Worm (Caenorhabditis elegans): ENCODE results near the gene C32D5.7.

Gene C32D5.7

DNA sequence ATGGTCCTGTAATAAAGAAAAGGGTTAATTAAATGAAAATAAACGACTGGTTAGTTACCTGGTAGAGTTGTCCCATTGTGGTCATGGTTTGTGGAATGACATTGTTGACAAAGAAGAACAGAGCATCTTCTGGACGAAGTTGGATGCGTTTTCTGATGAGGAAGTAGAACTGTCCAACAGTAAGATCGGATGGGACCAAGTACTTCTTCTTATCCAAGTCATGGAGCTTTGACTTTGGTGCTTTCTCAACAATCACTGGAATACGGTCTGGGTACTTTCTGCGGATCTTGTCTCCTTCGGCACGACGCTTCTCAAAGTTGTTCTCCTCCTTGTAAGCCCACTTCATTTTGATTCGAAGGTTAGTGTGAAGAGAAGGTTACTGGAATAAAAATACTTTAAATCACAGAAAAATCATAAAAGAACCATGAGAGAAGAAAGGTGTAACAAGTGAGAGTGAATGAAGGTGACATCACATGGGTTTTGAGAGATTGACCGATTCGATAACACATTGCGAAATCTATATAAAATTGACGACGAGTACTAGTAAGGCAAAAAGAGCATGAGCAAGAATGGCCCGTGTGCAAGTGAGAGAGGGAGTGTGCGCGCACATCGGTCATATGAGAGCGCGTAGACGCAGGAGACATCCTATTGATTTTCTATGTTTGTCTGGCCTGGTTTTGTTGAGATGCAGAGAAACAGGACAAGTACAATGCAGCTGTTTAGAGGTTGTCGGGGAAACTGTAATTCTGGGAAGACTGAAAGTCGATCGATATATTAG is 7.7 kb upstream of the C32D5.7 start, which contains the start of gene lgg-1:
TSS of gene lgg-1 (minus strand) at position 379 of the 778 bp plus-strand sequence.
- 0 out of 2 replicates have a peak, but pooled peaks have one; percentile 11 for TF ChIP-seq flt-1 (GFP tag; IDR thresholded peaks at IDR 0.05)
- 0 out of 2 replicates have a peak, but pooled peaks have one; percentile 13 for TF ChIP-seq tab-1 (GFP tag; IDR thresholded peaks at IDR 0.05)
- no peak for TF ChIP-seq ztf-29 (GFP tag; IDR thresholded peaks at IDR 0.05)
- no peak for TF ChIP-seq med-1 (GFP tag; optimal IDR thresholded peaks at IDR 0.05; ENCODE audit: insufficient read depth)
- TF ChIP-seq ztf-23 (GFP tag; IDR thresholded peaks at IDR 0.05): no peak; the same call in 1 of the 2 replicates
- peak; percentile 84 for TF ChIP-seq T22C8.4 (GFP tag; IDR thresholded peaks at IDR 0.05)
- TF ChIP-seq cog-1 (tag; optimal IDR thresholded peaks at IDR 0.05): no peak

DNA sequence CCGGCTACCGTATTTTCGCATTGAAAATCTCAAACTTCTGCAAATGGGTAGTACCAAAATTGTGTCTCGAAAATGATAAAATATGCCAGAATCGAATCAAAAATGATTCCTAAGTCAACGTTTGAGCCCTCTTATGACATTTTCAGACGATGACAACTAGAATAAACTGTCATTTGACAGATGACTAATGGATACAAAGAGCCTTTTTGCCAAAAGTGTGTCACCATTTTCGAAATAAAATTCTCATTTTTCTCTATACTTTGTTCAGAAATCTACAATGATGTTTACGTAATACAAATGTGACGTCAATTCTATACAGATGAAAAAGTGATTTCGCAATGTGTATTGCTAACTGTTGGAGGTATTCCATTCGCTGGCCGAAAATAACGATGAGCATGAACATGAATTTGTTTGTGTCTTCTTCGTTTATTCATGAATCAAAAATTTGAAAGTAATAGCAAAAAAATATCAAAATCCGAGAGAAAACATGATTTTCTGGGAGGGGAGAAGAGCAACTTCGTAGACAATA is 6.8 kb upstream of the C32D5.7 start:
- TF ChIP-seq klf-2 (GFP tag; conservative IDR thresholded peaks at IDR 0.05) (no peak), ztf-23 (GFP tag; IDR thresholded peaks at IDR 0.05) (no peak), tab-1 (GFP tag; IDR thresholded peaks at IDR 0.05) (no peak), med-1 (GFP tag; optimal IDR thresholded peaks at IDR 0.05; ENCODE audit: insufficient read depth) (no peak), ztf-29 (GFP tag; IDR thresholded peaks at IDR 0.05) (no peak), ref-1 (GFP tag; conservative IDR thresholded peaks at IDR 0.05) (no peak), T22C8.4 (GFP tag; IDR thresholded peaks at IDR 0.05) (no peak), flt-1 (GFP tag; IDR thresholded peaks at IDR 0.05) (no peak), cog-1 (tag; optimal IDR thresholded peaks at IDR 0.05) (no peak)

DNA sequence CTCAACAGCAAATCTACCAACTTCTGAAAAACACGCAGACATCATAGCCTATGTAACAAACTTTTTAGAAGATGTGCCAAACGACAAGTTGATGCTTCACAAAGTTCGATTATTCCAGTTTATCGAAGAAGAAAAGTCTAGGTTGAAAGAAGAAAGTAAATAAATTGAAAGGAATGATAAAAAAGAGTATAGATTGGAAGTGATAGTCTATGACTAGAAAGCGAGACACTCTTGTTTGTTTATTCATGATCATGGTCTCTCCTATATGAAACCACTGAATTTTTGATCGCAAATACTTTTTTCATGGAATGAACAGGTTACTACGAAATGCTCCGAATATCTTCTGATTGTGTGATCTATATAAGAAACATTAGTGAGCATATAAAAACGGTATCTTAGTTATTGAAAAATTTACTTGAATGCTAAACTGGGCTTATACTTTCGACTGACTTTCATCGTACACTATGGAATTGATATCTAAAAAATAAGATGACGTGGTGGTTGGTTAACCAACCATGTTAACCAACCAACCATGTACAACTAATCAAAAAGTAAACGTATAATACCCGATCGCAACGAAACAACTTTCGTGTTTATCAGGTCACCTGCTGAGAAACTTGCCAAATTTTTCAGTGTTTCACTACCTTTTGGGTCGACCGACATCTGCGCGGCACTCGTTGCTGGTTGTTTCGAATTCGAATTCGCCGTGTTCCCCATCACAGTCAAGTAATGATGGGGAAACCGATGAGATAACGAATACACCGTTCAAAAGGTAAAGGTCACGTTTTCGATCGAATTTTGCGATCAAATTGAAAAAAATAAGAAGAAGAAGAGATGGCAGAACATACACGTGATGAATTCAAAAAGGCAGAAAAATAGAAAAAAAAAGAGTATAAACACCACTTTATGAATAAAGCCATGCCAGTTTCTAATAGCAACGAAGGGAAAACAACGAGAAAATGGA is 5.6 kb upstream of the C32D5.7 start, which contains the start of gene C32D5.8:
TSS of gene C32D5.8 (minus strand) at position 770 of the 964 bp plus-strand sequence.
- TF ChIP-seq ztf-23 (GFP tag; IDR thresholded peaks at IDR 0.05) (0 out of 2 replicates have a peak, but pooled peaks have one; percentile 21), med-1 (GFP tag; optimal IDR thresholded peaks at IDR 0.05; ENCODE audit: insufficient read depth) (no peak), T22C8.4 (GFP tag; IDR thresholded peaks at IDR 0.05) (no peak), cog-1 (tag; optimal IDR thresholded peaks at IDR 0.05) (no peak), klf-2 (GFP tag; conservative IDR thresholded peaks at IDR 0.05) (no peak), tab-1 (GFP tag; IDR thresholded peaks at IDR 0.05) (no peak)

DNA sequence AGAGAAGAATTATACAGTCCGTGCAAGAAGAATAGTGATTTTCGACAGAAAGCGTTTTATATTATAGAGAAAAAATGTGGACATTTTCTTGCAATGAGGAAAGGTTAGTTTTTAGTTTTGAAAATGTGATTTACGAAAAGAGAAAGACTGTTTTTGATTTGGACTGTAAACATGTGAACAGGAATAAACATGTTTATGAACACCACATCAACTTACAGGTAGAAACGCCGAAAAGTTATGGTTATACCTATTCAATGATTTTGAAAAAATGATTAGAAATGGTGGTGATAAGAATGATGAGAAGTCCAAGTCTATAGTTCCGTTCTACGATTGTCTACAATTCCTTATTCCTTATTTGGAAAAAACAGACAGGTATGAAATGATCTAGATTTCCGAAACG is 4.7 kb upstream of the C32D5.7 start:
- TF ChIP-seq med-1 (GFP tag; optimal IDR thresholded peaks at IDR 0.05; ENCODE audit: insufficient read depth) (no peak), tab-1 (GFP tag; IDR thresholded peaks at IDR 0.05) (no peak), flt-1 (GFP tag; IDR thresholded peaks at IDR 0.05) (no peak)

DNA sequence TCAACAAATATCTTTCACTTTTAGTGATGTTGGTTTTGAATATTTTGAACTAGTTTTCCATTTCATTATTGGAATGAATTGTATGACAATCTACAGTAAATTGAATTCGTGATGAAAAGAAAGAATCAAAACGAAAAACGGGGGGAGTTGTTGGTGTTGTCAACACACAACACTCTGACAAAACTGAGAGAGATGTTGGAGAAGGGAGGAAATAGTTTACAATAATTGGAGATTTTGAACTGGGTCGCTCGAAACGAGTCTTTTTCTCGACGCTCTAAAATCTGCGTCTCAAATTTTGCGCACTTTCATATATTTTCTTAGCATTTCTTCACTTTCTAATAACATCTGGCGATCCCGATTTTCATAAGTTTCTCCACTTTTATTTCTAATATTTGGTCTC is 4.0 kb upstream of the C32D5.7 start, which contains the start of gene txt-18:
TSS of gene txt-18 (plus strand) at position 180 of the 400 bp plus-strand sequence.
- TF ChIP-seq ztf-23 (GFP tag; IDR thresholded peaks at IDR 0.05): no peak
- TF ChIP-seq tab-1 (GFP tag; IDR thresholded peaks at IDR 0.05): no peak
- no peak for TF ChIP-seq T22C8.4 (GFP tag; IDR thresholded peaks at IDR 0.05)
- TF ChIP-seq med-1 (GFP tag; optimal IDR thresholded peaks at IDR 0.05; ENCODE audit: insufficient read depth): no peak
- TF ChIP-seq klf-2 (GFP tag; conservative IDR thresholded peaks at IDR 0.05): no peak
- TF ChIP-seq ref-1 (GFP tag; conservative IDR thresholded peaks at IDR 0.05): no peak
- no peak for TF ChIP-seq ztf-29 (GFP tag; IDR thresholded peaks at IDR 0.05)
- TF ChIP-seq cog-1 (tag; optimal IDR thresholded peaks at IDR 0.05): no peak

DNA sequence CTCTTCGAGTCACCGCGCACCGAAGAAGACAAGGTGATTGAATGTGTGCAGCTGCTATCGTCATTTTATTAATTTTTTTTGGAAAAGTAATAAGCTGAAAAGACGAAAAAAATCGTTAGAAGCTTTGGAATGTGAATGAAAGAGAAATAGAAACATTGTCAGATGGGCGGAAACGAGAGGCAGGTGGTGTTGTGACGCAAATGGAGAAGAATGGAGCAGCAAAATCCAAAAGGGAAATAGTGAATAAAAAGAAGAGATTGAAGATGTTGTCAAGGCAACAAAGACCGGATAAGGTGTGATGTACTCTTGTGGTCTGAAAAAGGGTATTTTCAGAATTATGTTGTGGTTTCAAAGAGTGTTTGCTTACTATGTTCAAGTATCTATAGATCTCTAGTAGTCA is 2.6 kb upstream of the C32D5.7 start:
- TF ChIP-seq tab-1 (GFP tag; IDR thresholded peaks at IDR 0.05) (no peak), med-1 (GFP tag; optimal IDR thresholded peaks at IDR 0.05; ENCODE audit: insufficient read depth) (no peak), ref-1 (GFP tag; conservative IDR thresholded peaks at IDR 0.05) (no peak), flt-1 (GFP tag; IDR thresholded peaks at IDR 0.05) (no peak), klf-2 (GFP tag; conservative IDR thresholded peaks at IDR 0.05) (no peak), cog-1 (tag; optimal IDR thresholded peaks at IDR 0.05) (no peak), ztf-23 (GFP tag; IDR thresholded peaks at IDR 0.05) (no peak), T22C8.4 (GFP tag; IDR thresholded peaks at IDR 0.05) (no peak), ztf-29 (GFP tag; IDR thresholded peaks at IDR 0.05) (no peak)

DNA sequence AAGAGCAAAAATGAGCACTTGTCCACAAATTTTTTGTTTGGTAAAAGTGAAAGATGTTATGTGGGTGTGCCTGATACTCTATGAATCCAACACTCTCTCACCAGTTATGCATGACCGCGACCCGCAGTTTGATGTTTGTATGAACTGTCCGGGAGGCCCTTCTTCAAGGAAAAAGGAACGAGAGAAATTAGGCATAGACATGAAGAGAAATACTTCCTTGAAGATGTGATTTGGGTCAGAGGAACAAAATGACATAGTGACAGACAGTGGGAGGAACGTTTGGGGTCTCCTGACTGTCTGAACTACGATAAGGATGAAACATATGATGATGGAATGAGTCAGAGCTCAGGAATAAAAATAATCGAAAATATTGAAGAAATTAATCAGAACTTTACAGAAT is 1.2 kb upstream of the C32D5.7 start:
- TF ChIP-seq ref-1 (GFP tag; conservative IDR thresholded peaks at IDR 0.05) (no peak), cog-1 (tag; optimal IDR thresholded peaks at IDR 0.05) (no peak), flt-1 (GFP tag; IDR thresholded peaks at IDR 0.05) (no peak), ztf-29 (GFP tag; IDR thresholded peaks at IDR 0.05) (no peak)

DNA sequence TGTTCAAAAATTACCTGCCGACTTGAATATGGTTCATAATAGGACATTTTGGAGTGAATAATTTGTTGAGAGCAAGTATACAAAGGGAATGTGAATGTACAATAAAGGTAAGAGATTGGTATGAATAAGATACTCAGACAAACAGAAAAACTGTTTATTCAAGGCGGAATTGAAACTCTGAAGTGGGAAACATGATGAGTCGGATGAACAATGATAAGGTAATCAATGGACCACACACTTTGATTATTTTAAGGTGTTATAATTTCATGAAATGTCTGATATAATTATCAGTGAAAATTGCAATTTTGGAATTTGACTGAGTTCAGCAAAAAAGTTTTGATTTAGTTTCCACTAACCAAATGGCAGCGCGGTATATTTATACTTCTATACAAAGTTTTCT is 337 bp downstream of the C32D5.7 start:
- no peak for TF ChIP-seq tab-1 (GFP tag; IDR thresholded peaks at IDR 0.05)
- no peak for TF ChIP-seq ztf-23 (GFP tag; IDR thresholded peaks at IDR 0.05)
- TF ChIP-seq klf-2 (GFP tag; conservative IDR thresholded peaks at IDR 0.05): no peak
- no peak for TF ChIP-seq ref-1 (GFP tag; conservative IDR thresholded peaks at IDR 0.05)
- TF ChIP-seq med-1 (GFP tag; optimal IDR thresholded peaks at IDR 0.05; ENCODE audit: insufficient read depth): no peak
- TF ChIP-seq flt-1 (GFP tag; IDR thresholded peaks at IDR 0.05): no peak
- no peak for TF ChIP-seq ztf-29 (GFP tag; IDR thresholded peaks at IDR 0.05)
- TF ChIP-seq cog-1 (tag; optimal IDR thresholded peaks at IDR 0.05): no peak
- TF ChIP-seq T22C8.4 (GFP tag; IDR thresholded peaks at IDR 0.05): no peak

DNA sequence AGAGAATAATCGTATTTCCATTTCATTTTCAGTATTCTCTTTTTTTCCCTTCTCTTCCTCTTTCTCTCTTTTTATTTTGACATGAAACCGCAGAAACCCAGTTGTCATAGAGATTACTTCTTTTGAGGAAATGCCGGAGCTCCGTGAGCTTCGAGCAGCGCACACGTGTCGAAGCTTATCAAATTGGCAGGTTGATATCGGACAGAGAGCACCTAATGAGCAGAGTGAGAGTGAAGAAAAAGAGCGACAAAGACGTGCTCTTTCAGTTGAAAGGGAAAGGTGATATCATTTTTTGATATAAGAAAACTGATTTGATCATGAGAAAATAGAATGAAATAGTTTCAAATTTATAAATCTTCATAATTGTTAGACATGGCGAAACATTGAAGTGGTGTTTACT is 4.5 kb downstream of the C32D5.7 start, which contains the start of gene C32D5.14:
TSS of gene C32D5.14 (plus strand) at position 131 of the 400 bp plus-strand sequence.
- TF ChIP-seq klf-2 (GFP tag; conservative IDR thresholded peaks at IDR 0.05) (no peak), med-1 (GFP tag; optimal IDR thresholded peaks at IDR 0.05; ENCODE audit: insufficient read depth) (no peak), ref-1 (GFP tag; conservative IDR thresholded peaks at IDR 0.05) (no peak), ztf-23 (GFP tag; IDR thresholded peaks at IDR 0.05) (no peak), ztf-29 (GFP tag; IDR thresholded peaks at IDR 0.05) (no peak), flt-1 (GFP tag; IDR thresholded peaks at IDR 0.05) (no peak), T22C8.4 (GFP tag; IDR thresholded peaks at IDR 0.05) (no peak), tab-1 (GFP tag; IDR thresholded peaks at IDR 0.05) (no peak), cog-1 (tag; optimal IDR thresholded peaks at IDR 0.05) (no peak)
